Fruit fly (Drosophila melanogaster) whole organism: ENCODE data around the gene nmo.
A peak's percentile ranks its signal among the peaks of the same experiment; 100 is the strongest.

Experiments
- CG8478 ChIP-seq: fragments of >200 bp; optimal IDR thresholded peaks from 2 replicates; lab custom pipeline; 2018; ENCODE audit warnings: inconsistent platforms
- Dll ChIP-seq: fragments of >200 bp; optimal IDR thresholded peaks from 2 replicates; lab custom pipeline; 2017
- EcR ChIP-seq, 2 experiments: fragments of >200 bp; optimal IDR thresholded peaks; 2 replicates each; lab custom pipeline; 2017; ENCODE audit warnings: missing biosample characterization in 2 of 2, missing genetic modification characterization in 2 of 2, missing genetic modification reagents in 2 of 2
- pan ChIP-seq: fragments of >200 bp; optimal IDR thresholded peaks from 2 replicates; lab custom pipeline; 2017
- psq ChIP-seq: fragments of >200 bp; optimal IDR thresholded peaks from 2 replicates; lab custom pipeline; 2017
- usp ChIP-seq: fragments of >200 bp; optimal IDR thresholded peaks from 2 replicates; lab custom pipeline; 2017; ENCODE audit warnings: missing biosample characterization, missing genetic modification characterization, mixed read lengths

- no peak for TF ChIP-seq CG8478 (lab: Kevin White, UChicago)
- TF ChIP-seq psq (lab: Kevin White, UChicago): no peak
- TF ChIP-seq usp: no peak
- TF ChIP-seq pan (lab: Kevin White, UChicago): no peak
- peak; percentile 86 to 96 for TF ChIP-seq EcR (GFP tag; optimal IDR thresholded peaks at IDR 0.05; lab: Kevin White, UChicago)
- TF ChIP-seq Dll: no peak
Observed at dm6 chr3L:8057423-8057822, 78.6 kb downstream of the nmo start.
